Worm (Caenorhabditis elegans) whole organism, L4 larva: ENCODE data around the gene fipr-28.
A peak's percentile ranks its signal among the peaks of the same experiment; 100 is the strongest.

Experiments
- F26F4.8 ChIP-seq: fragments of 200-800 bp; sonication (Bioruptor generic); conservative IDR thresholded peaks from 2 replicates; pipeline ENCODE4 v1.3.6; 2022; ENCODE audit warnings: missing genetic modification characterization, missing compliant biosample characterization
- F37D6.2 ChIP-seq: sonication (generic microtip); optimal IDR thresholded peaks from 2 replicates; lab custom pipeline; 2016; ENCODE audit warnings: mild to moderate bottlenecking, missing genetic modification characterization, missing compliant biosample characterization
- F44E2.7 ChIP-seq: fragments of 200-800 bp; sonication (Bioruptor generic); IDR thresholded peaks from 2 replicates; pipeline ENCODE4 v2.1.2; 2022; ENCODE audit warnings: missing genetic modification characterization, missing compliant biosample characterization
- F49E8.2 ChIP-seq: sonication (generic microtip); optimal IDR thresholded peaks from 2 replicates; lab custom pipeline; 2016; ENCODE audit warnings: missing compliant biosample characterization, mild to moderate bottlenecking, missing genetic modification characterization, borderline replicate concordance
- T20F7.1 ChIP-seq: fragments of 200-800 bp; sonication (Bioruptor generic); optimal IDR thresholded peaks from 2 replicates; lab custom pipeline; 2018; ENCODE audit warnings: mild to moderate bottlenecking, missing genetic modification characterization, missing compliant biosample characterization
- T26A8.4 ChIP-seq: fragments of 200-800 bp; sonication (Bioruptor generic); IDR thresholded peaks from 2 replicates; pipeline ENCODE4 v1.3.6; 2022; ENCODE audit warnings: missing genetic modification characterization, missing compliant biosample characterization
- Y48G9A.11 ChIP-seq: fragments of 200-800 bp; sonication (Bioruptor generic); IDR thresholded peaks from 2 replicates; pipeline ENCODE4 v1.3.6; 2022; ENCODE audit warnings: missing genetic modification reagents, missing genetic modification characterization, missing compliant biosample characterization
- Y5F2A.4 ChIP-seq: fragments of 200-800 bp; sonication (Bioruptor generic); optimal IDR thresholded peaks from 2 replicates; lab custom pipeline; 2018; ENCODE audit warnings: mild to moderate bottlenecking, missing genetic modification characterization, missing compliant biosample characterization
- ZK546.5 ChIP-seq, 2 experiments: sonication (generic microtip); optimal IDR thresholded peaks; 2 replicates each; lab custom pipeline; 2017; ENCODE audit warnings: missing biosample characterization in 2 of 2, missing genetic modification characterization in 2 of 2
- aha-1 ChIP-seq: fragments of 150-350 bp; peaks from one replicate; lab custom pipeline; 2014; ENCODE audit warnings: missing biosample characterization, missing genetic modification characterization
- aly-2 ChIP-seq: sonication (generic microtip); optimal IDR thresholded peaks from 2 replicates; lab custom pipeline; 2018; ENCODE audit warnings: missing biosample characterization, missing genetic modification characterization
- ama-1 ChIP-seq: fragments of 150-350 bp; optimal IDR thresholded peaks from 2 replicates; lab custom pipeline; 2014; ENCODE audit warnings: inconsistent platforms, mixed read lengths
- ceh-32 ChIP-seq: sonication (generic microtip); optimal IDR thresholded peaks from 2 replicates; lab custom pipeline; 2016; ENCODE audit warnings: mild to moderate bottlenecking, missing genetic modification characterization, missing compliant biosample characterization; ENCODE audit not compliant: poor library complexity
- ceh-44 ChIP-seq: fragments of 200-800 bp; sonication (Bioruptor generic); IDR thresholded peaks from 2 replicates; pipeline ENCODE4 v1.3.6; 2022; ENCODE audit warnings: missing genetic modification reagents, missing genetic modification characterization, missing compliant biosample characterization
- ceh-82 ChIP-seq: sonication (generic microtip); optimal IDR thresholded peaks from 2 replicates; lab custom pipeline; 2017; ENCODE audit warnings: missing biosample characterization, missing genetic modification characterization
- ctbp-1 ChIP-seq: fragments of 200-800 bp; sonication (Bioruptor generic); IDR thresholded peaks from 2 replicates; pipeline ENCODE4 v1.3.6; 2022; ENCODE audit warnings: missing genetic modification reagents, missing genetic modification characterization, missing compliant biosample characterization
- dmd-6 ChIP-seq: fragments of 200-800 bp; sonication (Bioruptor generic); IDR thresholded peaks from 2 replicates; pipeline ENCODE4 v1.3.6; 2022; ENCODE audit warnings: missing genetic modification reagents, missing genetic modification characterization, missing compliant biosample characterization
- dmd-8 ChIP-seq: fragments of 200-800 bp; sonication (Bioruptor generic); IDR thresholded peaks from 2 replicates; pipeline ENCODE4 v1.3.6; 2022; ENCODE audit warnings: missing genetic modification characterization, missing compliant biosample characterization
- dpl-1 ChIP-seq: fragments of 150-350 bp; optimal IDR thresholded peaks from 2 replicates; lab custom pipeline; 2014; ENCODE audit warnings: missing biosample characterization, missing genetic modification reagents, missing genetic modification characterization
- egl-27 ChIP-seq: sonication (generic microtip); optimal IDR thresholded peaks from 3 replicates; lab custom pipeline; 2017; ENCODE audit warnings: missing biosample characterization, missing genetic modification reagents, missing genetic modification characterization
- fkh-10 ChIP-seq: fragments of 150-350 bp; optimal IDR thresholded peaks from 2 replicates; lab custom pipeline; 2014; ENCODE audit warnings: missing biosample characterization, missing genetic modification reagents, missing genetic modification characterization
- lim-7 ChIP-seq: fragments of 200-800 bp; sonication (Bioruptor generic); IDR thresholded peaks from 2 replicates; pipeline ENCODE4 v1.3.6; 2022; ENCODE audit warnings: missing genetic modification characterization, missing compliant biosample characterization
- lin-13 ChIP-seq: fragments of 150-350 bp; optimal IDR thresholded peaks from 2 replicates; lab custom pipeline; 2014; ENCODE audit warnings: missing biosample characterization, missing genetic modification reagents, missing genetic modification characterization
- lir-3 ChIP-seq: sonication (generic microtip); optimal IDR thresholded peaks from 2 replicates; lab custom pipeline; 2016; ENCODE audit warnings: mild to moderate bottlenecking, missing genetic modification characterization, missing compliant biosample characterization
- lsy-2 ChIP-seq, 2 experiments: fragments of 150-350 bp in 1 of 2; sonication (generic microtip) in 1 of 2; optimal IDR thresholded peaks; 2 replicates each; lab custom pipeline; 2014 to 2017; ENCODE audit warnings: missing biosample characterization in 2 of 2, missing genetic modification characterization in 2 of 2
- madf-5 ChIP-seq, 2 experiments: fragments of 200-800 bp; sonication (Bioruptor generic); IDR thresholded peaks; 2 replicates each; pipeline ENCODE4 v1.3.6; 2022; ENCODE audit warnings: missing compliant biosample characterization in 2 of 2, missing genetic modification characterization in 2 of 2
- madf-9 ChIP-seq: fragments of 200-800 bp; sonication (Bioruptor generic); conservative IDR thresholded peaks from 2 replicates; pipeline ENCODE4 v1.3.6; 2022; ENCODE audit warnings: missing genetic modification reagents, missing genetic modification characterization, missing compliant biosample characterization
- mdt-29 ChIP-seq: fragments of 200-800 bp; sonication (Bioruptor generic); IDR thresholded peaks from 2 replicates; pipeline ENCODE4 v1.3.6; 2022; ENCODE audit warnings: missing genetic modification reagents, missing genetic modification characterization, missing compliant biosample characterization
- mep-1 ChIP-seq: fragments of 150-350 bp; sonication (generic microtip); optimal IDR thresholded peaks from 3 replicates; lab custom pipeline; 2014; ENCODE audit warnings: missing biosample characterization, missing genetic modification characterization
- nhr-102 ChIP-seq: sonication (generic microtip); optimal IDR thresholded peaks from 2 replicates; lab custom pipeline; 2016; ENCODE audit warnings: mild to moderate bottlenecking, missing genetic modification characterization, moderate library complexity, missing compliant biosample characterization
- nhr-111 ChIP-seq: fragments of 200-800 bp; sonication (Bioruptor generic); optimal IDR thresholded peaks from 2 replicates; lab custom pipeline; 2018; ENCODE audit warnings: mild to moderate bottlenecking, missing genetic modification characterization, missing compliant biosample characterization
- nhr-237 ChIP-seq: sonication (generic microtip); optimal IDR thresholded peaks from 2 replicates; lab custom pipeline; 2017; ENCODE audit warnings: missing biosample characterization, missing genetic modification characterization
- nhr-28 ChIP-seq: fragments of 150-350 bp; optimal IDR thresholded peaks from 2 replicates; lab custom pipeline; 2014; ENCODE audit warnings: missing biosample characterization, missing genetic modification characterization
- nhr-41 ChIP-seq: fragments of 200-800 bp; sonication (Bioruptor generic); IDR thresholded peaks from 2 replicates; pipeline ENCODE4 v1.3.6; 2022; ENCODE audit warnings: missing genetic modification reagents, missing genetic modification characterization, missing compliant biosample characterization
- nhr-42 ChIP-seq: fragments of 200-800 bp; sonication (Bioruptor generic); IDR thresholded peaks from 2 replicates; pipeline ENCODE4 v1.3.6; 2022; ENCODE audit warnings: missing genetic modification characterization, missing compliant biosample characterization
- nhr-76 ChIP-seq: fragments of 150-350 bp; optimal IDR thresholded peaks from 2 replicates; lab custom pipeline; 2014; ENCODE audit warnings: missing biosample characterization, missing genetic modification characterization
- nhr-77 ChIP-seq: fragments of 150-350 bp; optimal IDR thresholded peaks from 2 replicates; lab custom pipeline; 2014; ENCODE audit warnings: missing biosample characterization, missing genetic modification characterization
- pha-4 ChIP-seq, 2 experiments: fragments of 150-350 bp in 1 of 2; fragments of 200-800 bp in 1 of 2; sonication (Bioruptor generic) in 1 of 2; IDR thresholded peaks in 1 of 2; optimal IDR thresholded peaks in 1 of 2; 2 replicates each; pipeline versions ENCODE4 v1.3.6 to Lab custom; 2014 to 2022; ENCODE audit warnings: missing genetic modification characterization in 2 of 2, missing genetic modification reagents in 2 of 2, missing biosample characterization in 1 of 2, missing compliant biosample characterization in 1 of 2
- php-3 ChIP-seq: fragments of 200-800 bp; sonication (Bioruptor generic); IDR thresholded peaks from 2 replicates; pipeline ENCODE4 v1.3.6; 2022; ENCODE audit warnings: missing genetic modification reagents, missing genetic modification characterization, missing compliant biosample characterization
- rbr-2 ChIP-seq: sonication (generic microtip); optimal IDR thresholded peaks from 2 replicates; lab custom pipeline; 2016; ENCODE audit warnings: missing genotype, missing genetic modification characterization, missing compliant biosample characterization
- saeg-2 ChIP-seq: fragments of 200-800 bp; sonication (Bioruptor generic); IDR thresholded peaks from 2 replicates; pipeline ENCODE4 v1.3.6; 2022; ENCODE audit warnings: missing genetic modification reagents, missing genetic modification characterization, missing compliant biosample characterization
- sdz-12 ChIP-seq: fragments of 200-800 bp; sonication (Bioruptor generic); optimal IDR thresholded peaks from 2 replicates; lab custom pipeline; 2018; ENCODE audit warnings: mild to moderate bottlenecking, missing genetic modification characterization, missing compliant biosample characterization
- set-16 ChIP-seq: fragments of 200-800 bp; sonication (Bioruptor generic); IDR thresholded peaks from 2 replicates; pipeline ENCODE4 v1.3.6; 2022; ENCODE audit warnings: missing genetic modification reagents, missing genetic modification characterization, missing compliant biosample characterization
- skn-1 ChIP-seq: fragments of 150-350 bp; optimal IDR thresholded peaks from 2 replicates; lab custom pipeline; 2014; ENCODE audit warnings: missing biosample characterization, missing genetic modification characterization
- snpc-1.2 ChIP-seq: fragments of 200-800 bp; sonication (Bioruptor generic); IDR thresholded peaks from 2 replicates; pipeline ENCODE4 v1.3.6; 2022; ENCODE audit warnings: missing genetic modification reagents, missing genetic modification characterization, missing compliant biosample characterization
- spr-1 ChIP-seq: sonication (generic microtip); optimal IDR thresholded peaks from 2 replicates; lab custom pipeline; 2016; ENCODE audit warnings: mild to moderate bottlenecking, missing genetic modification characterization, missing compliant biosample characterization
- spr-3 ChIP-seq: fragments of 200-800 bp; sonication (Bioruptor generic); optimal IDR thresholded peaks from 2 replicates; lab custom pipeline; 2018; ENCODE audit warnings: mild to moderate bottlenecking, missing genetic modification characterization, missing compliant biosample characterization
- unc-130 ChIP-seq: sonication (generic microtip); optimal IDR thresholded peaks from 2 replicates; lab custom pipeline; 2016; ENCODE audit warnings: missing genetic modification reagents, missing genetic modification characterization, missing compliant biosample characterization
- unc-39 ChIP-seq: sonication (generic microtip); optimal IDR thresholded peaks from 2 replicates; lab custom pipeline; 2017; ENCODE audit warnings: missing biosample characterization, missing genetic modification characterization
- zag-1 ChIP-seq: fragments of 150-350 bp; optimal IDR thresholded peaks from 2 replicates; lab custom pipeline; 2014; ENCODE audit warnings: missing biosample characterization, missing genetic modification characterization
- zfp-2 ChIP-seq: sonication (generic microtip); optimal IDR thresholded peaks from 2 replicates; lab custom pipeline; 2016; ENCODE audit warnings: mild to moderate bottlenecking, missing genetic modification characterization, missing compliant biosample characterization
- zip-2 ChIP-seq: fragments of 150-350 bp; optimal IDR thresholded peaks from 2 replicates; lab custom pipeline; 2014; ENCODE audit warnings: missing biosample characterization, missing genetic modification characterization
- ztf-7 ChIP-seq: fragments of 150-350 bp; optimal IDR thresholded peaks from 2 replicates; lab custom pipeline; 2014; ENCODE audit warnings: missing biosample characterization, missing genetic modification characterization

Gene fipr-28

DNA sequence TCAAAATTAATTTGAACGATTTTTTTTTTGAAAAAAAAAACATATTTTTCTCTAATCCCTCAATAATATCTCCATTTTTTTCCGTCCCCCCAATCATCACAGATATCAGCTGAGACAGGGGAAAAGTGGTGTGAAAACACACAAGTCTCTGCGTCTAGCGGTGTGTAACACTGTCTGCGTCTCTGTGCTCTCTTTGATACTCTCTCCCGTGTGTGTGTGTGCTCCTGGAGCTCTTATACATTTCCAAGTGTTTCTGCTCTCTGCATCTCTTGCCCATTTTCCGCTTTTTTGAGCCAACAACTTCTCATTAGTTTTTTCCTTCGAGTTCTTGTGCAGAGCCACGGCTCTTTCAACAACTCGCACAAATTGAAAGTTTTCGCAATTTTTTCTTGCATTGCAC is 35.8 kb downstream of the fipr-28 start (continued):
- TF ChIP-seq ZK546.5 (tag; optimal IDR thresholded peaks at IDR 0.05; lab: Kevin White, UChicago) (no peak), fkh-10 (GFP tag; lab: Kevin White, UChicago) (peak; percentile 36), madf-9 (GFP tag; lab: Robert Waterston, UW) (0 out of 2 replicates have a peak, but pooled peaks have one; percentile 21), lim-7 (GFP tag; lab: Robert Waterston, UW) (no peak), mep-1 (tag; lab: Kevin White, UChicago) (peak; percentile 67), ceh-32 (tag; lab: Kevin White, UChicago) (no peak), nhr-102 (tag; lab: Kevin White, UChicago) (no peak), nhr-42 (no peak), T20F7.1 (GFP tag; lab: Kevin White, UChicago) (no peak), dmd-6 (GFP tag; lab: Robert Waterston, UW) (peak; percentile 44; the same call in 1 of the 2 replicates), ceh-82 (tag; lab: Kevin White, UChicago) (no peak), dpl-1 (GFP tag; lab: Kevin White, UChicago) (no peak), Y48G9A.11 (GFP tag; lab: Robert Waterston, UW) (no peak), rbr-2 (peak; percentile 29), skn-1 (tag; lab: Kevin White, UChicago) (no peak), set-16 (GFP tag; lab: Robert Waterston, UW) (no peak), lin-13 (GFP tag; lab: Kevin White, UChicago) (peak; percentile 45), aha-1 (tag; lab: Kevin White, UChicago) (no peak), lir-3 (tag; lab: Kevin White, UChicago) (no peak), ctbp-1 (GFP tag; lab: Robert Waterston, UW) (0 out of 2 replicates have a peak, but pooled peaks have one; percentile 45), nhr-76 (tag; lab: Kevin White, UChicago) (no peak), pha-4 (GFP tag; IDR thresholded peaks at IDR 0.05; lab: Robert Waterston, UW) (peak; percentile 47; the same call in 1 of the 2 replicates), pha-4 (tag; optimal IDR thresholded peaks at IDR 0.05; lab: Kevin White, UChicago) (no peak), ztf-7 (tag; lab: Kevin White, UChicago) (no peak), mdt-29 (GFP tag; lab: Robert Waterston, UW) (no peak), zfp-2 (tag; lab: Kevin White, UChicago) (no peak), ceh-44 (no peak), zip-2 (tag; lab: Kevin White, UChicago) (no peak), aly-2 (tag; lab: Kevin White, UChicago) (no peak), zag-1 (tag; lab: Kevin White, UChicago) (no peak), dmd-8 (GFP tag; lab: Robert Waterston, UW) (no peak), spr-1 (tag; lab: Kevin White, UChicago) (no peak), F44E2.7 (GFP tag; lab: Robert Waterston, UW) (no peak), unc-39 (tag; lab: Kevin White, UChicago) (no peak), Y5F2A.4 (GFP tag; lab: Kevin White, UChicago) (no peak), lsy-2 (tag; optimal IDR thresholded peaks at IDR 0.05; lab: Kevin White, UChicago) (peak; percentile 27 to 74), T26A8.4 (0 out of 2 replicates have a peak, but pooled peaks have one; percentile 18), egl-27 (tag; lab: Kevin White, UChicago) (no peak), saeg-2 (no peak), sdz-12 (GFP tag; lab: Kevin White, UChicago) (no peak), nhr-237 (tag; lab: Kevin White, UChicago) (no peak), nhr-77 (tag; lab: Kevin White, UChicago) (no peak), madf-5 (GFP tag; IDR thresholded peaks at IDR 0.05; lab: Robert Waterston, UW) (no peak), nhr-28 (tag; lab: Kevin White, UChicago) (peak; percentile 31), ama-1 (lab: Kevin White, UChicago) (no peak), snpc-1.2 (GFP tag; lab: Robert Waterston, UW) (no peak), nhr-41 (no peak), spr-3 (GFP tag; lab: Kevin White, UChicago) (no peak), F49E8.2 (tag; lab: Kevin White, UChicago) (no peak), nhr-111 (GFP tag; lab: Kevin White, UChicago) (no peak), F37D6.2 (tag; lab: Kevin White, UChicago) (no peak), unc-130 (GFP tag; lab: Kevin White, UChicago) (no peak), F26F4.8 (no peak), php-3 (no peak)
